Worm (Caenorhabditis elegans): Measurements from ENCODE around the gene Y39A1A.22.

The Y39A1A.22 gene

ce11 chrIII:10740518-10740917, 33.7 kb upstream of the Y39A1A.22 start, which contains the start of gene K01G5.8:
Gene K01G5.8 (minus strand): TSS chrIII:10740772.
- TF ChIP-seq ceh-18 (tag; optimal IDR thresholded peaks at IDR 0.05): no peak
- no peak for TF ChIP-seq ttx-3 (tag; optimal IDR thresholded peaks at IDR 0.05)
- no peak for TF ChIP-seq zip-5 (tag; optimal IDR thresholded peaks at IDR 0.05)
- TF ChIP-seq elt-2 (tag; optimal IDR thresholded peaks at IDR 0.05): no peak

ce11 chrIII:10739902-10740301, 33.1 kb upstream of the Y39A1A.22 start:
- TF ChIP-seq dmd-4 (tag; optimal IDR thresholded peaks at IDR 0.05; ENCODE audit: borderline replicate concordance) (no peak), dve-1 (tag; optimal IDR thresholded peaks at IDR 0.05) (no peak), pqm-1 (tag; optimal IDR thresholded peaks at IDR 0.05) (no peak), unc-42 (tag; optimal IDR thresholded peaks at IDR 0.05) (peak; percentile 30), hlh-6 (tag; optimal IDR thresholded peaks at IDR 0.05) (no peak), ztf-16 (tag; optimal IDR thresholded peaks at IDR 0.05) (no peak), pros-1 (tag; optimal IDR thresholded peaks at IDR 0.05) (no peak), ceh-30 (tag; optimal IDR thresholded peaks at IDR 0.05) (no peak), ref-2 (tag; optimal IDR thresholded peaks at IDR 0.05) (no peak), ceh-6 (GFP tag; optimal IDR thresholded peaks at IDR 0.05) (no peak), rnt-1 (tag; optimal IDR thresholded peaks at IDR 0.05) (no peak), unc-86 (tag; optimal IDR thresholded peaks at IDR 0.05) (no peak), K09A11.1 (tag; optimal IDR thresholded peaks at IDR 0.05; ENCODE audit: insufficient read depth) (no peak), ceh-22 (tag; optimal IDR thresholded peaks at IDR 0.05) (no peak), tbx-2 (tag; optimal IDR thresholded peaks at IDR 0.05) (peak; percentile 34), ets-4 (tag; optimal IDR thresholded peaks at IDR 0.05) (no peak), ceh-2 (tag; optimal IDR thresholded peaks at IDR 0.05) (no peak), Y22D7AL.16 (tag; optimal IDR thresholded peaks at IDR 0.05) (no peak), syd-9 (tag; optimal IDR thresholded peaks at IDR 0.05) (no peak), pha-2 (tag; optimal IDR thresholded peaks at IDR 0.05) (no peak), ceh-18 (tag; optimal IDR thresholded peaks at IDR 0.05) (no peak), mec-3 (tag; optimal IDR thresholded peaks at IDR 0.05; ENCODE audit: borderline replicate concordance) (no peak), elt-4 (tag; optimal IDR thresholded peaks at IDR 0.05) (no peak), sdc-2 (tag; optimal IDR thresholded peaks at IDR 0.05) (no peak), fkh-10 (GFP tag; optimal IDR thresholded peaks at IDR 0.05) (no peak), ceh-31 (tag; optimal IDR thresholded peaks at IDR 0.05) (peak; percentile 37), C38D4.7 (GFP tag; optimal IDR thresholded peaks at IDR 0.05) (no peak), ceh-34 (tag; optimal IDR thresholded peaks at IDR 0.05) (peak; percentile 78), pat-9 (tag; optimal IDR thresholded peaks at IDR 0.05) (no peak), nfya-1 (tag; optimal IDR thresholded peaks at IDR 0.05) (peak; percentile 9), elt-2 (tag; optimal IDR thresholded peaks at IDR 0.05) (peak; percentile 12), ama-1 (optimal IDR thresholded peaks at IDR 0.05) (peak; percentile 50), gmeb-2 (tag; optimal IDR thresholded peaks at IDR 0.05) (no peak), hlh-8 (tag; optimal IDR thresholded peaks at IDR 0.05) (no peak), sox-2 (GFP tag; IDR thresholded peaks at IDR 0.05) (no peak), hlh-15 (tag; optimal IDR thresholded peaks at IDR 0.05) (no peak), ceh-24 (tag; optimal IDR thresholded peaks at IDR 0.05) (no peak), ceh-45 (GFP tag; IDR thresholded peaks at IDR 0.05) (no peak), eyg-1 (tag; optimal IDR thresholded peaks at IDR 0.05) (no peak), fax-1 (tag; optimal IDR thresholded peaks at IDR 0.05) (no peak), pag-3 (tag; optimal IDR thresholded peaks at IDR 0.05; ENCODE audit: borderline replicate concordance) (no peak), che-1 (tag; optimal IDR thresholded peaks at IDR 0.05) (no peak), npax-4 (tag; optimal IDR thresholded peaks at IDR 0.05) (no peak), lin-11 (tag; optimal IDR thresholded peaks at IDR 0.05) (no peak), madf-2 (tag; optimal IDR thresholded peaks at IDR 0.05) (no peak), ceh-48 (tag; optimal IDR thresholded peaks at IDR 0.05) (peak; percentile 68)
